Worm (Caenorhabditis elegans): Measurements from ENCODE around the gene C15F1.1.

Gene C15F1.1

ce11 chrII:6994677-6995076, 5.0 kb downstream of the C15F1.1 start, which contains the start of gene unc-104:
Gene unc-104 (plus strand): TSS chrII:6994987.
- TF ChIP-seq unc-62 (GFP tag; optimal IDR thresholded peaks at IDR 0.05) (no peak), nfya-1 (tag; optimal IDR thresholded peaks at IDR 0.05; ENCODE audit: insufficient read depth) (peak; percentile 44), fkh-10 (GFP tag; optimal IDR thresholded peaks at IDR 0.05) (peak; percentile 87)

DNA sequence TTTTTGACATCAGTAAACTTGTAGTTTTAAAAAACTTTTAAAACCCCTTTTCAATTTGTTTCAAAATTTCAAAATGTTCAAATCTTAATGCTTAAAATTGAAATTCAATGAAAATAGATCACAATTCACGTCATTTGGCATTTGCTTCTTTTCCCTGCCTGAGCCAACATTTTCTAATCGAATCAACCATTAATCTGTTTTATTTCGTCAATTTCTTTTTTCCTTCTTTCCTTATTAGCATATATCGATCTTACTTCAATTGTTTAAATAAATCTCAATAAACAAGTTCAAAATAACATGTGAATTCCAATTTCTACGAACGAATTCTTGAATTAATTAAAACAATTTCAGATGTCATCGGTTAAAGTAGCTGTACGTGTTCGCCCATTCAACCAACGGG, 5.9 kb downstream of the C15F1.1 start:
- TF ChIP-seq nhr-67 (tag; optimal IDR thresholded peaks at IDR 0.05), result no peak

DNA sequence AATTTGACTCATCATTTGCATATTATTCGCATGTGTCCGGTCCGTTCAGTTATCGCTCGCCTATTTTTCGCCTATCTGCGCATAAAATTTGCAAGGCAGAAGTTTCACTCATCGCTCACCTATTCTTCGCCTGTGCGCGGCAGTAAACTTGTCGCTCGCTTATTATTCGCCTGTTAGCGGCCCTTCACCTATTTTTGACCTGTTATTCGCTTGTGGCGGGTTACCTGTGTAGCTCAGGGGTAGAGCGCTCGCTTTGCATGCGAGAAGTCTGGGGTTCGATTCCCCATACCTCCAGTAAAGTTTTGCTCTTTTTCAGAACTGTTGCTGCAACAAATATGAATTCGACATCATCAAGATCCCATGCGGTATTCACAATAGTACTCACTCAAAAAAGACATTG, 11.7 kb downstream of the C15F1.1 start:
- TF ChIP-seq elt-2 (tag; optimal IDR thresholded peaks at IDR 0.05) (peak; percentile 24), lsy-12 (tag; optimal IDR thresholded peaks at IDR 0.05) (peak; percentile 13)

- TF ChIP-seq hmg-11 (tag; optimal IDR thresholded peaks at IDR 0.05) (peak; percentile 9), pqm-1 (tag; optimal IDR thresholded peaks at IDR 0.05) (peak; percentile 4), nhr-25 (tag; optimal IDR thresholded peaks at IDR 0.05) (peak; percentile 28), nhr-23 (tag; optimal IDR thresholded peaks at IDR 0.05) (peak; percentile 1), ceh-28 (tag; optimal IDR thresholded peaks at IDR 0.05) (no peak), snpc-4 (tag; optimal IDR thresholded peaks at IDR 0.05) (no peak), nhr-43 (tag; optimal IDR thresholded peaks at IDR 0.05; ENCODE audit: poor library complexity, severe bottlenecking) (peak; percentile 58), nhr-77 (tag; optimal IDR thresholded peaks at IDR 0.05) (no peak), nfya-1 (tag; optimal IDR thresholded peaks at IDR 0.05; ENCODE audit: insufficient read depth) (peak; percentile 19)
These were observed 13.3 kb downstream of the C15F1.1 start for ce11 chrII:7002956-7003357.

DNA sequence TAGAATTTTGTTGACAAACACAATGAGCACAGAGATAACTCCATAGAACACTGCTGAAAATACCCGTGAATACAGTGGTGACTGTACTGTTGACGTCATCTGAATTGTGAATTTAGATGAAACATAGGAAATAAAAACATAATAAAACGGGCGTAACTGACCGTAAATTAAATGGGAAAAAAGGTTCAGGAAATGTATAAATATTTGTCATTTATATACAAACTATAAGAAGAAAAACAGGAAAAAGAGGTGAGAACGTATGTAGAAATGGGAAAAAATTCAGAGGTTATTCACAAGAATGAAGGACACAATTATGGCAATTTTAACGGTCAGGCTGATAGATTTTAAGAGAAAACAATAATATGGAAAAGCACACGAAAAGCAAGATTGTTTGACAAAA, 22.9 kb downstream of the C15F1.1 start, which contains the start of gene sqv-7:
sqv-7 (minus strand) TSS at position 101 of the 400 bp plus-strand sequence.
- TF ChIP-seq egl-27 (tag; optimal IDR thresholded peaks at IDR 0.05) (no peak), eor-1 (tag; optimal IDR thresholded peaks at IDR 0.05) (no peak), nhr-77 (tag; optimal IDR thresholded peaks at IDR 0.05) (no peak), mdl-1 (tag; optimal IDR thresholded peaks at IDR 0.05) (no peak), pqm-1 (tag; optimal IDR thresholded peaks at IDR 0.05) (no peak), aly-2 (tag; optimal IDR thresholded peaks at IDR 0.05) (no peak), nhr-11 (tag; optimal IDR thresholded peaks at IDR 0.05) (no peak), nhr-76 (tag; optimal IDR thresholded peaks at IDR 0.05) (no peak), jun-1 (tag; optimal IDR thresholded peaks at IDR 0.05) (no peak), skn-1 (tag; optimal IDR thresholded peaks at IDR 0.05) (no peak), tbx-2 (tag; optimal IDR thresholded peaks at IDR 0.05) (no peak), pha-4 (tag; optimal IDR thresholded peaks at IDR 0.05) (no peak), snpc-4 (tag; optimal IDR thresholded peaks at IDR 0.05) (no peak), daf-12 (tag; optimal IDR thresholded peaks at IDR 0.05) (no peak), hmg-11 (tag; optimal IDR thresholded peaks at IDR 0.05) (no peak)

DNA sequence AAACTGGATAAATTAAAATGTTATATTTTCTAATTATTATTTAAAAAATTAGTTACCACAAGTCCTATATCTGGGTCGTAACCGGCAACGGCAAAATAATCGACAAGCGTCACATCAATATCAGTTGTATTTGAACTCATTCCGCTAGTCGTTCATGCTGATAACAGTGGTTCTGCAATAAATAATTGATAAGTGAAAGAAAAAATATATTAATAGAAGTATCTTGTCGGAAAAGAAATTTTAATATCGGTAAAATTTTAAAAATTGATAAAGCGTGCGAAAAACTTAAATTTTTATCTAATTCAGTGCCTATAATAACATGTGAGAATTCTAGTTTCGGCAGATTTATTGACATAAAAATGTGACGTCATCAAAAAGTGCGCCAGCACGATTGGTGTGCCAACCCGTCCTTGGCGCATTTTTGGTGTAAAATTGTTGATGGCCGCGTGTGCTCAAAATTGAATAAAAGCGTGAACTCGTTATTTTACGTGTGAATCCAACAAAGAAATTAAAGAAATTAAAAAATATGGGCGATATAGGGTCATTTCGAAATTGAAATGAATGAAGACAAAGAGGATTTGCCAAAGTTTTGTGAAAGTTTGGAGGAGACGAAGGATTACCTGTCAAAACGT, 32.8 kb downstream of the C15F1.1 start, which contains the start of the genes lst-6 and lst-5:
lst-6 (minus strand) TSS at position 140 of the 632 bp plus-strand sequence.
lst-5 (plus strand) TSS at position 544 of the 632 bp plus-strand sequence.
- peak; percentile 27 for TF ChIP-seq snpc-4 (tag; optimal IDR thresholded peaks at IDR 0.05)
- no peak for TF ChIP-seq ceh-82 (tag; optimal IDR thresholded peaks at IDR 0.05)
- peak; percentile 76 for TF ChIP-seq pha-4 (tag; optimal IDR thresholded peaks at IDR 0.05)
- TF ChIP-seq elt-2 (tag; optimal IDR thresholded peaks at IDR 0.05), result peak; percentile 94
- TF ChIP-seq jun-1 (tag; optimal IDR thresholded peaks at IDR 0.05), result peak; percentile 47
- TF ChIP-seq nhr-43 (tag; optimal IDR thresholded peaks at IDR 0.05; ENCODE audit: poor library complexity, severe bottlenecking), result no peak
- TF ChIP-seq ama-1 (optimal IDR thresholded peaks at IDR 0.05), result no peak
- no peak for TF ChIP-seq egl-5 (tag; optimal IDR thresholded peaks at IDR 0.05)
- no peak for TF ChIP-seq nhr-76 (tag; optimal IDR thresholded peaks at IDR 0.05)
- no peak for TF ChIP-seq fos-1 (tag; optimal IDR thresholded peaks at IDR 0.05)
- TF ChIP-seq mml-1 (tag; optimal IDR thresholded peaks at IDR 0.05), result no peak
- no peak for TF ChIP-seq unc-39 (tag; optimal IDR thresholded peaks at IDR 0.05)
- TF ChIP-seq ceh-16 (tag; optimal IDR thresholded peaks at IDR 0.05), result no peak
- TF ChIP-seq skn-1 (tag; optimal IDR thresholded peaks at IDR 0.05), result no peak
- no peak for TF ChIP-seq egl-27 (tag; optimal IDR thresholded peaks at IDR 0.05)
- TF ChIP-seq elt-3 (tag; optimal IDR thresholded peaks at IDR 0.05), result no peak
- TF ChIP-seq tbx-2 (tag; optimal IDR thresholded peaks at IDR 0.05), result no peak
- TF ChIP-seq unc-62 (GFP tag; optimal IDR thresholded peaks at IDR 0.05), result no peak
- no peak for TF ChIP-seq nhr-77 (tag; optimal IDR thresholded peaks at IDR 0.05)
- TF ChIP-seq elt-1 (tag; optimal IDR thresholded peaks at IDR 0.05), result no peak
- no peak for TF ChIP-seq ceh-9 (tag; optimal IDR thresholded peaks at IDR 0.05)
- TF ChIP-seq R02D3.7 (tag; optimal IDR thresholded peaks at IDR 0.05), result no peak
- TF ChIP-seq ztf-11 (tag; optimal IDR thresholded peaks at IDR 0.05), result no peak
- TF ChIP-seq eor-1 (tag; optimal IDR thresholded peaks at IDR 0.05), result no peak
- TF ChIP-seq nhr-25 (tag; optimal IDR thresholded peaks at IDR 0.05), result no peak
- no peak for TF ChIP-seq lsy-12 (tag; optimal IDR thresholded peaks at IDR 0.05)
- no peak for TF ChIP-seq zag-1 (tag; optimal IDR thresholded peaks at IDR 0.05)
- TF ChIP-seq aly-2 (tag; optimal IDR thresholded peaks at IDR 0.05), result no peak
- peak; percentile 57 for TF ChIP-seq fkh-10 (GFP tag; optimal IDR thresholded peaks at IDR 0.05)
- peak; percentile 30 for TF ChIP-seq pqm-1 (tag; optimal IDR thresholded peaks at IDR 0.05)
- no peak for TF ChIP-seq sea-2 (GFP tag; optimal IDR thresholded peaks at IDR 0.05)
- TF ChIP-seq fkh-2 (tag; optimal IDR thresholded peaks at IDR 0.05), result no peak

Data from whole organism, L3 larva.